6 fruit fly cellular contexts compared by ENCODE assay signal in the genomic region with DNA sequence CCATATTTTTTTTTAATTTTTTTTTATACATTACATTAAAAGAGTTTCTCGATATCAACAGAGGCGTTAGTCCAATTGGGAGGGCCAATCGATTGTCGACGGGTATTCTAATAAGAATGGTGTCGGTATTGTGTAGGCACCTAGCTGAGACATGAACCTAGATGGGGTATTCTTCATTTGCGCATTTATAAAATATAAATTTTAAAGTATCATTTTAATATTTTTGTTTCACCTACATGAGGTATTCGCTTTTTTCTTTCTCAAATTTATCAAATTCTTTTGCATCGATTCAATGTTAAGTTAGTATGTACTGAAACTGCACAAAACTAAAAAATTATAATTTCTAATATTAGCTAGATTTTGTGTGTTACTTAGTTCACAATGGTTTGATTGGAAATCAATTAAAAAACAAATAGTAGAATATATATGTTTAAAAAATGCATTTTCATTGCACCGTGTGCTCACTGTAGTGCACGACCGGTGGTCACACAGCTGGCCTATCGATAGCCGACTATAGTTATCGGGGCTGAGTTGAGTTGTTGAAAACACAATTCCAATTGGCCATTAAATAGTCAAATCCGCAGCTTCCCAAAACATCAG.
A peak's percentile ranks its signal among the peaks of the same experiment; 100 is the strongest.
TF ChIP-seq lines count a peak whose summit lies in the region.

A gene (minus strand): TSS at position 81 of the 600 bp plus-strand sequence.
A gene (plus strand): TSS at position 501 of the 600 bp plus-strand sequence.

- TF ChIP-seq CTCF in whole organism, embryonic (GFP tag; optimal IDR thresholded peaks at IDR 0.05; lab: Kevin White, UChicago), result peak; percentile 38

TF ChIP-seq in Kc167, 6 proteins besides CTCF, POLR2A, EP300 and RAD21:
- TF ChIP-seq psq (optimal IDR thresholded peaks at IDR 0.05; lab: Kevin White, UChicago), result no peak
- peak; percentile 99 for TF ChIP-seq insv (optimal IDR thresholded peaks at IDR 0.05; lab: Kevin White, UChicago)

TF ChIP-seq in whole organism, adult, 20 proteins besides CTCF, POLR2A, EP300 and RAD21 (continues in another document):
- TF ChIP-seq bab1 (GFP tag; optimal IDR thresholded peaks at IDR 0.05; lab: Kevin White, UChicago) (peak; percentile 91), CG12768 (GFP tag; optimal IDR thresholded peaks at IDR 0.05; lab: Kevin White, UChicago) (peak; percentile 70), CG11617 (GFP tag; optimal IDR thresholded peaks at IDR 0.05; lab: Kevin White, UChicago) (peak; percentile 85), CG5204 (GFP tag; optimal IDR thresholded peaks at IDR 0.05; lab: Kevin White, UChicago) (peak; percentile 12), CG7045 (GFP tag; optimal IDR thresholded peaks at IDR 0.05; lab: Kevin White, UChicago) (peak; percentile 73), ovo (GFP tag; optimal IDR thresholded peaks at IDR 0.05; lab: Kevin White, UChicago) (peak; percentile 65), toe (GFP tag; optimal IDR thresholded peaks at IDR 0.05; lab: Kevin White, UChicago) (peak; percentile 76), tj (GFP tag; optimal IDR thresholded peaks at IDR 0.05; lab: Kevin White, UChicago) (peak; percentile 64), CG1620 (GFP tag; optimal IDR thresholded peaks at IDR 0.05; lab: Kevin White, UChicago) (peak; percentile 71), Crg-1 (GFP tag; optimal IDR thresholded peaks at IDR 0.05; lab: Kevin White, UChicago) (peak; percentile 54), CG14711 (tag; optimal IDR thresholded peaks at IDR 0.05; lab: Kevin White, UChicago) (peak; percentile 77), Hr96 (GFP tag; optimal IDR thresholded peaks at IDR 0.05; lab: Kevin White, UChicago) (no peak), Clk (GFP tag; optimal IDR thresholded peaks at IDR 0.05; lab: Kevin White, UChicago) (peak; percentile 35), cic (GFP tag; optimal IDR thresholded peaks at IDR 0.05; lab: Kevin White, UChicago) (no peak), CG33017 (tag; optimal IDR thresholded peaks at IDR 0.05; lab: Kevin White, UChicago) (peak; percentile 57), Mnt (GFP tag; optimal IDR thresholded peaks at IDR 0.05; lab: Kevin White, UChicago) (peak; percentile 55)

TF ChIP-seq in whole organism, embryonic, 481 proteins besides CTCF, POLR2A, EP300 and RAD21 (continues in another document):
- TF ChIP-seq Pdp1 (GFP tag; optimal IDR thresholded peaks at IDR 0.05; lab: Kevin White, UChicago), result peak; percentile 48 to 75
- TF ChIP-seq CG3726 (GFP tag; IDR thresholded peaks at IDR 0.05; lab: Robert Waterston, UW), result peak; percentile 76; the same call in 2 of the 3 replicates
- TF ChIP-seq twi (tag; optimal IDR thresholded peaks at IDR 0.05; lab: Kevin White, UChicago), result peak; percentile 75
- TF ChIP-seq pan (optimal IDR thresholded peaks at IDR 0.05; lab: Kevin White, UChicago), result no peak
- TF ChIP-seq pan (GFP tag; optimal IDR thresholded peaks at IDR 0.05 in 1 of 2, IDR thresholded peaks at IDR 0.05 in 1 of 2), result peak in 1 of 2 experiments; percentile 82
- TF ChIP-seq exex (tag; optimal IDR thresholded peaks at IDR 0.05; lab: Kevin White, UChicago), result peak; percentile 55
- TF ChIP-seq phol (tag; optimal IDR thresholded peaks at IDR 0.05; lab: Kevin White, UChicago), result peak; percentile 87
- TF ChIP-seq CG5245 (GFP tag; optimal IDR thresholded peaks at IDR 0.05; lab: Kevin White, UChicago), result peak; percentile 54
- peak; percentile 45 for TF ChIP-seq Ravus (GFP tag; IDR thresholded peaks at IDR 0.05; lab: Robert Waterston, UW)
- TF ChIP-seq Bdp1 (GFP tag; optimal IDR thresholded peaks at IDR 0.05; lab: Kevin White, UChicago), result peak; percentile 50
- peak; percentile 76 for TF ChIP-seq CG11560 (tag; IDR thresholded peaks at IDR 0.05; lab: Robert Waterston, UW)
- TF ChIP-seq psq (GFP tag; optimal IDR thresholded peaks at IDR 0.05; lab: Kevin White, UChicago), result peak; percentile 44
- TF ChIP-seq ems (GFP tag; optimal IDR thresholded peaks at IDR 0.05; lab: Kevin White, UChicago), result peak; percentile 22
- peak; percentile 58 for TF ChIP-seq CG10462 (GFP tag; optimal IDR thresholded peaks at IDR 0.05; lab: Kevin White, UChicago)
- TF ChIP-seq sr (GFP tag; IDR thresholded peaks at IDR 0.05; lab: Robert Waterston, UW), result 0 out of 3 replicates have a peak, but pooled peaks have one; percentile 41
- peak; percentile 87 for TF ChIP-seq CG9817 (tag; optimal IDR thresholded peaks at IDR 0.05; lab: Kevin White, UChicago)

TF ChIP-seq in whole organism, prepupa, 60 proteins besides CTCF, POLR2A, EP300 and RAD21 (continues in another document):
- TF ChIP-seq net (GFP tag; optimal IDR thresholded peaks at IDR 0.05; lab: Kevin White, UChicago) (peak; percentile 60), fd85E (GFP tag; optimal IDR thresholded peaks at IDR 0.05; lab: Kevin White, UChicago) (no peak), Ets96B (tag; optimal IDR thresholded peaks at IDR 0.05; lab: Kevin White, UChicago) (peak; percentile 76), Smox (GFP tag; optimal IDR thresholded peaks at IDR 0.05; lab: Kevin White, UChicago) (peak; percentile 62), fkh (GFP tag; optimal IDR thresholded peaks at IDR 0.05; lab: Kevin White, UChicago) (peak; percentile 56), Lpt (GFP tag; optimal IDR thresholded peaks at IDR 0.05; lab: Kevin White, UChicago) (peak; percentile 63), fd59A (GFP tag; optimal IDR thresholded peaks at IDR 0.05; lab: Kevin White, UChicago) (peak; percentile 59), acj6 (GFP tag; optimal IDR thresholded peaks at IDR 0.05; lab: Kevin White, UChicago) (peak; percentile 78), CG6163 (GFP tag; IDR thresholded peaks at IDR 0.05; lab: Robert Waterston, UW) (peak; percentile 85), CG6276 (GFP tag; optimal IDR thresholded peaks at IDR 0.05; lab: Kevin White, UChicago) (no peak), CG15336 (GFP tag; IDR thresholded peaks at IDR 0.05; lab: Robert Waterston, UW) (peak; percentile 67), Gug (GFP tag; IDR thresholded peaks at IDR 0.05; lab: Robert Waterston, UW) (peak; percentile 72), CG3919 (GFP tag; optimal IDR thresholded peaks at IDR 0.05; lab: Kevin White, UChicago) (peak; percentile 70), Sox102F (GFP tag; optimal IDR thresholded peaks at IDR 0.05; lab: Kevin White, UChicago) (peak; percentile 63), topi (GFP tag; optimal IDR thresholded peaks at IDR 0.05; lab: Kevin White, UChicago) (peak; percentile 73), Met (GFP tag; optimal IDR thresholded peaks at IDR 0.05; lab: Kevin White, UChicago) (peak; percentile 80), CG4318 (GFP tag; optimal IDR thresholded peaks at IDR 0.05; lab: Kevin White, UChicago) (peak; percentile 73)

TF ChIP-seq in whole organism, pupa, 21 proteins besides CTCF, POLR2A, EP300 and RAD21 (continues in another document):
- TF ChIP-seq CG4496 (GFP tag; IDR thresholded peaks at IDR 0.05; lab: Robert Waterston, UW) (peak; percentile 82), CG14655 (GFP tag; optimal IDR thresholded peaks at IDR 0.05; lab: Kevin White, UChicago) (peak; percentile 82), CG15710 (tag; optimal IDR thresholded peaks at IDR 0.05; lab: Kevin White, UChicago) (peak; percentile 80), D1 (tag; optimal IDR thresholded peaks at IDR 0.05; lab: Kevin White, UChicago) (no peak), CG12605 (GFP tag; IDR thresholded peaks at IDR 0.05; lab: Robert Waterston, UW) (no peak), Pif1A (GFP tag; optimal IDR thresholded peaks at IDR 0.05; lab: Kevin White, UChicago) (peak; percentile 55), Pif1B (GFP tag; optimal IDR thresholded peaks at IDR 0.05; lab: Kevin White, UChicago) (no peak), EcR (GFP tag; optimal IDR thresholded peaks at IDR 0.05; lab: Kevin White, UChicago) (no peak), Snoo (tag; optimal IDR thresholded peaks at IDR 0.05; lab: Kevin White, UChicago) (peak; percentile 67), Ets98B (GFP tag; IDR thresholded peaks at IDR 0.05; lab: Robert Waterston, UW) (peak; percentile 73), gl (tag; optimal IDR thresholded peaks at IDR 0.05; lab: Kevin White, UChicago) (peak; percentile 40), CG32121 (GFP tag; IDR thresholded peaks at IDR 0.05; lab: Robert Waterston, UW) (peak; percentile 68), CG10348 (GFP tag; IDR thresholded peaks at IDR 0.05; lab: Robert Waterston, UW) (peak; percentile 55; the same call in 1 of the 2 replicates), CG9948 (tag; optimal IDR thresholded peaks at IDR 0.05; lab: Kevin White, UChicago) (peak; percentile 71), CG17806 (tag; optimal IDR thresholded peaks at IDR 0.05; lab: Kevin White, UChicago) (peak; percentile 68), CG8159 (tag; optimal IDR thresholded peaks at IDR 0.05; lab: Kevin White, UChicago) (peak; percentile 83), fd96Ca (GFP tag; IDR thresholded peaks at IDR 0.05; lab: Robert Waterston, UW) (0 out of 3 replicates have a peak, but pooled peaks have one; percentile 50), CG34367 (tag; optimal IDR thresholded peaks at IDR 0.05; lab: Kevin White, UChicago) (peak; percentile 65)

TF ChIP-seq in whole organism, wandering third instar larva, 38 proteins besides CTCF, POLR2A, EP300 and RAD21 (continues in another document):
- TF ChIP-seq Myc (optimal IDR thresholded peaks at IDR 0.05; lab: Kevin White, UChicago), result no peak
- TF ChIP-seq Rel (GFP tag; optimal IDR thresholded peaks at IDR 0.05; lab: Kevin White, UChicago), result no peak
- TF ChIP-seq Rel (tag; optimal IDR thresholded peaks at IDR 0.05; lab: Kevin White, UChicago), result peak; percentile 43
- TF ChIP-seq woc (GFP tag; optimal IDR thresholded peaks at IDR 0.05; lab: Kevin White, UChicago), result peak; percentile 68
- TF ChIP-seq brk (GFP tag; optimal IDR thresholded peaks at IDR 0.05; lab: Kevin White, UChicago), result no peak
- peak; percentile 71 for TF ChIP-seq dmrt93B (GFP tag; optimal IDR thresholded peaks at IDR 0.05; lab: Kevin White, UChicago)
- TF ChIP-seq dsf (GFP tag; optimal IDR thresholded peaks at IDR 0.05; lab: Kevin White, UChicago; ENCODE audit: borderline replicate concordance), result peak; percentile 47
- no peak for TF ChIP-seq jim (GFP tag; optimal IDR thresholded peaks at IDR 0.05; lab: Kevin White, UChicago)
- TF ChIP-seq CG32264 (GFP tag; optimal IDR thresholded peaks at IDR 0.05; lab: Kevin White, UChicago), result no peak
- TF ChIP-seq sage (GFP tag; optimal IDR thresholded peaks at IDR 0.05; lab: Kevin White, UChicago), result peak; percentile 17
- TF ChIP-seq N (GFP tag; optimal IDR thresholded peaks at IDR 0.05; lab: Kevin White, UChicago), result no peak
- TF ChIP-seq psq (GFP tag; optimal IDR thresholded peaks at IDR 0.05; lab: Kevin White, UChicago), result peak; percentile 69
- no peak for TF ChIP-seq dl (GFP tag; optimal IDR thresholded peaks at IDR 0.05; lab: Kevin White, UChicago; ENCODE audit: insufficient read depth in 1 of 2, partially characterized antibody in 2 of 2)
- peak; percentile 54 for TF ChIP-seq ey (GFP tag; optimal IDR thresholded peaks at IDR 0.05; lab: Kevin White, UChicago)
- TF ChIP-seq usp (GFP tag; optimal IDR thresholded peaks at IDR 0.05; lab: Kevin White, UChicago), result no peak
- TF ChIP-seq OdsH (GFP tag; optimal IDR thresholded peaks at IDR 0.05; lab: Kevin White, UChicago), result peak; percentile 56
- peak; percentile 70 for TF ChIP-seq fru (GFP tag; optimal IDR thresholded peaks at IDR 0.05; lab: Kevin White, UChicago)
- peak; percentile 42 for TF ChIP-seq br (GFP tag; optimal IDR thresholded peaks at IDR 0.05; lab: Kevin White, UChicago)
- TF ChIP-seq Vsx2 (GFP tag; optimal IDR thresholded peaks at IDR 0.05; lab: Kevin White, UChicago; ENCODE audit: partially characterized antibody), result no peak
- TF ChIP-seq h (GFP tag; optimal IDR thresholded peaks at IDR 0.05; lab: Kevin White, UChicago), result peak; percentile 69
